Worm (Caenorhabditis elegans): Measurements from ENCODE around the gene mboa-2.

mboa-2 gene

ce11 chrV:11123817-11124337 is 1.6 kb upstream of the mboa-2 start, which contains the start of the genes atp-5 and lmtr-3:
Gene atp-5 (minus strand): TSS chrV:11123867.
Gene lmtr-3 (plus strand): TSS chrV:11124186.
- no peak for TF ChIP-seq nhr-21 (tag; optimal IDR thresholded peaks at IDR 0.05)
- TF ChIP-seq unc-62 (GFP tag; optimal IDR thresholded peaks at IDR 0.05) = no peak
- TF ChIP-seq peb-1 (tag; optimal IDR thresholded peaks at IDR 0.05) = no peak
- no peak for TF ChIP-seq elt-1 (tag; optimal IDR thresholded peaks at IDR 0.05)
- TF ChIP-seq sma-9 (GFP tag; optimal IDR thresholded peaks at IDR 0.05) = peak; percentile 72
- no peak for TF ChIP-seq sma-9 (tag; optimal IDR thresholded peaks at IDR 0.05)
- TF ChIP-seq elt-3 (tag; optimal IDR thresholded peaks at IDR 0.05) = no peak
- peak; percentile 2 for TF ChIP-seq sem-4 (tag; optimal IDR thresholded peaks at IDR 0.05)
- TF ChIP-seq ztf-1 (GFP tag; conservative IDR thresholded peaks at IDR 0.05) = no peak
- TF ChIP-seq C34F6.9 (tag; optimal IDR thresholded peaks at IDR 0.05) = peak; percentile 89
- TF ChIP-seq alr-1 (tag; optimal IDR thresholded peaks at IDR 0.05) = no peak
- no peak for TF ChIP-seq nhr-77 (tag; optimal IDR thresholded peaks at IDR 0.05)
- TF ChIP-seq nhr-10 (tag; optimal IDR thresholded peaks at IDR 0.05) = no peak
- TF ChIP-seq ceh-16 (tag; optimal IDR thresholded peaks at IDR 0.05) = no peak
- TF ChIP-seq lin-39 (tag; optimal IDR thresholded peaks at IDR 0.05) = no peak
- peak; percentile 89 for TF ChIP-seq unc-55 (GFP tag; optimal IDR thresholded peaks at IDR 0.05)
- no peak for TF ChIP-seq R02D3.7 (tag; optimal IDR thresholded peaks at IDR 0.05)
- TF ChIP-seq ztf-4 (tag; optimal IDR thresholded peaks at IDR 0.05) = no peak
- no peak for TF ChIP-seq nhr-12 (tag; optimal IDR thresholded peaks at IDR 0.05)
- peak; percentile 65 for TF ChIP-seq nhr-25 (tag; optimal IDR thresholded peaks at IDR 0.05)
- no peak for TF ChIP-seq unc-39 (tag; optimal IDR thresholded peaks at IDR 0.05)
- no peak for TF ChIP-seq egl-27 (tag; optimal IDR thresholded peaks at IDR 0.05)
- peak; percentile 67 for TF ChIP-seq crh-2 (tag; optimal IDR thresholded peaks at IDR 0.05)
- no peak for TF ChIP-seq nhr-6 (tag; optimal IDR thresholded peaks at IDR 0.05)
- TF ChIP-seq ZK546.5 (tag; optimal IDR thresholded peaks at IDR 0.05) = no peak
- peak; percentile 67 for TF ChIP-seq nhr-129 (tag; optimal IDR thresholded peaks at IDR 0.05)
- TF ChIP-seq mab-5 (tag; optimal IDR thresholded peaks at IDR 0.05) = no peak
- peak; percentile 65 for TF ChIP-seq sma-3 (GFP tag; optimal IDR thresholded peaks at IDR 0.05)
- no peak for TF ChIP-seq nhr-11 (tag; optimal IDR thresholded peaks at IDR 0.05)
- no peak for TF ChIP-seq nhr-23 (tag; optimal IDR thresholded peaks at IDR 0.05)
- TF ChIP-seq ceh-82 (tag; optimal IDR thresholded peaks at IDR 0.05) = no peak
- TF ChIP-seq skn-1 (tag; optimal IDR thresholded peaks at IDR 0.05) = no peak
- no peak for TF ChIP-seq aly-2 (tag; optimal IDR thresholded peaks at IDR 0.05)
- no peak for TF ChIP-seq dmd-4 (tag; optimal IDR thresholded peaks at IDR 0.05)
- TF ChIP-seq ama-1 (optimal IDR thresholded peaks at IDR 0.05) = no peak
- peak; percentile 72 for TF ChIP-seq lin-11 (tag; optimal IDR thresholded peaks at IDR 0.05)
- no peak for TF ChIP-seq Y55F3AM.14 (GFP tag; optimal IDR thresholded peaks at IDR 0.05)
- peak; percentile 68 for TF ChIP-seq gmeb-1 (tag; optimal IDR thresholded peaks at IDR 0.05)
- no peak for TF ChIP-seq mdl-1 (tag; optimal IDR thresholded peaks at IDR 0.05)
- TF ChIP-seq fos-1 (tag; optimal IDR thresholded peaks at IDR 0.05) = peak; percentile 62
- TF ChIP-seq zag-1 (tag; optimal IDR thresholded peaks at IDR 0.05) = no peak
- no peak for TF ChIP-seq ztf-11 (tag; optimal IDR thresholded peaks at IDR 0.05)
- peak; percentile 30 to 79 for TF ChIP-seq lsy-2 (tag; optimal IDR thresholded peaks at IDR 0.05)
- TF ChIP-seq snpc-4 (tag; optimal IDR thresholded peaks at IDR 0.05) = no peak
- TF ChIP-seq blmp-1 (tag; optimal IDR thresholded peaks at IDR 0.05; ENCODE audit: insufficient read depth) = no peak
- TF ChIP-seq lin-13 (GFP tag; optimal IDR thresholded peaks at IDR 0.05) = peak; percentile 68
- TF ChIP-seq mbf-1 (tag; optimal IDR thresholded peaks at IDR 0.05) = no peak
- peak; percentile 75 for TF ChIP-seq F13H6.1 (tag; optimal IDR thresholded peaks at IDR 0.05)
- no peak for TF ChIP-seq nhr-237 (tag; optimal IDR thresholded peaks at IDR 0.05)

Data from whole organism, L2 larva.